Fruit fly (Drosophila melanogaster) whole organism, wandering third instar larva: ENCODE results near the gene CG13793.

Experiments used
- Abd-B ChIP-seq: fragments of >200 bp; optimal IDR thresholded peaks from 2 replicates; lab custom pipeline; 2017; ENCODE audit warnings: missing biosample characterization, missing genetic modification characterization
- CrebA ChIP-seq: fragments of 200-800 bp; sonication (Bioruptor generic); optimal IDR thresholded peaks from 2 replicates; lab custom pipeline; 2016; ENCODE audit warnings: missing biosample characterization, mild to moderate bottlenecking, missing genetic modification characterization, borderline replicate concordance
- Dfd ChIP-seq: fragments of >200 bp; optimal IDR thresholded peaks from 2 replicates; lab custom pipeline; 2017; ENCODE audit warnings: missing biosample characterization, missing genetic modification characterization
- HLH106 ChIP-seq: fragments of 200-800 bp; optimal IDR thresholded peaks from 3 replicates; lab custom pipeline; 2019; ENCODE audit warnings: missing biosample characterization, mild to moderate bottlenecking, missing genetic modification characterization, moderate library complexity
- Hr78 ChIP-seq: fragments of >200 bp; optimal IDR thresholded peaks from 2 replicates; lab custom pipeline; 2017; ENCODE audit warnings: missing biosample characterization, missing genetic modification characterization
- Hr83 ChIP-seq: fragments of 200-300 bp; sonication (Bioruptor generic); optimal IDR thresholded peaks from 2 replicates; lab custom pipeline; 2016; ENCODE audit warnings: missing biosample characterization, mild to moderate bottlenecking, missing genetic modification characterization, moderate library complexity; ENCODE audit not compliant: poor library complexity, severe bottlenecking
- Myc ChIP-seq: fragments of >200 bp; optimal IDR thresholded peaks from 2 replicates; lab custom pipeline; 2017
- N ChIP-seq: fragments of >200 bp; optimal IDR thresholded peaks from 2 replicates; lab custom pipeline; 2018; ENCODE audit warnings: missing biosample characterization, missing external identifiers, missing genetic modification characterization
- OdsH ChIP-seq: fragments of 200-800 bp; sonication (Bioruptor generic); optimal IDR thresholded peaks from 2 replicates; lab custom pipeline; 2016; ENCODE audit warnings: missing biosample characterization, mild to moderate bottlenecking, missing genetic modification characterization
- Rel ChIP-seq, 2 experiments: fragments of 200-800 bp; sonication (Bioruptor generic) in 1 of 2; optimal IDR thresholded peaks; 2 replicates in 1 of 2; 3 replicates in 1 of 2; lab custom pipeline; 2016 to 2019; ENCODE audit warnings: mild to moderate bottlenecking in 2 of 2, missing biosample characterization in 2 of 2, missing genetic modification characterization in 2 of 2, moderate library complexity in 1 of 2
- ey ChIP-seq: fragments of 200-800 bp; sonication (Bioruptor generic); optimal IDR thresholded peaks from 2 replicates; lab custom pipeline; 2016; ENCODE audit warnings: missing biosample characterization, missing genetic modification characterization
- h ChIP-seq: fragments of 200-800 bp; sonication (Bioruptor generic); optimal IDR thresholded peaks from 3 replicates; lab custom pipeline; 2016; ENCODE audit warnings: missing biosample characterization, mild to moderate bottlenecking, missing genetic modification characterization
- jim ChIP-seq: fragments of 175-275, 200-325 bp; sonication (Bioruptor generic); optimal IDR thresholded peaks from 2 replicates; lab custom pipeline; 2016; ENCODE audit warnings: missing biosample characterization, mild to moderate bottlenecking, missing genetic modification characterization
- lola ChIP-seq: fragments of >200 bp; optimal IDR thresholded peaks from 2 replicates; lab custom pipeline; 2017; ENCODE audit warnings: missing biosample characterization, missing genetic modification characterization
- psq ChIP-seq: fragments of 200-800 bp; sonication (Bioruptor generic); optimal IDR thresholded peaks from 3 replicates; lab custom pipeline; 2017; ENCODE audit warnings: missing biosample characterization, mild to moderate bottlenecking, missing genetic modification characterization, moderate library complexity
- sage ChIP-seq: fragments of 200-800 bp; sonication (Bioruptor generic); optimal IDR thresholded peaks from 2 replicates; lab custom pipeline; 2016; ENCODE audit warnings: missing biosample characterization, mild to moderate bottlenecking, missing genetic modification characterization
- tai ChIP-seq: sonication (Bioruptor generic); optimal IDR thresholded peaks from 2 replicates; lab custom pipeline; 2016; ENCODE audit warnings: missing biosample characterization, missing genetic modification characterization
- usp ChIP-seq: fragments of >200 bp; optimal IDR thresholded peaks from 2 replicates; lab custom pipeline; 2017; ENCODE audit warnings: missing biosample characterization, missing genetic modification characterization

The CG13793 gene

dm6 chr2L:7676982-7677381, 42.3 kb downstream of the CG13793 start:
- TF ChIP-seq Rel (GFP tag; optimal IDR thresholded peaks at IDR 0.05; lab: Kevin White, UChicago) (no peak), Rel (tag; optimal IDR thresholded peaks at IDR 0.05; lab: Kevin White, UChicago) (peak; percentile 43), lola (GFP tag; lab: Kevin White, UChicago) (no peak)

- no peak for TF ChIP-seq h (GFP tag; lab: Kevin White, UChicago)
- TF ChIP-seq Rel (GFP tag; optimal IDR thresholded peaks at IDR 0.05; lab: Kevin White, UChicago), result no peak
- TF ChIP-seq Rel (tag; optimal IDR thresholded peaks at IDR 0.05; lab: Kevin White, UChicago), result peak; percentile 82
Observed at dm6 chr2L:7675754-7676178, 43.5 kb downstream of the CG13793 start.

dm6 chr2L:7675028-7675749, 44.1 kb downstream of the CG13793 start, which contains the start of gene Slob:
Gene Slob (minus strand): TSS chr2L:7675078.
- no peak for TF ChIP-seq OdsH (GFP tag; lab: Kevin White, UChicago)
- no peak for TF ChIP-seq Myc (lab: Kevin White, UChicago)
- TF ChIP-seq psq (GFP tag; lab: Kevin White, UChicago), result no peak
- no peak for TF ChIP-seq ey
- no peak for TF ChIP-seq usp (GFP tag; lab: Kevin White, UChicago)
- TF ChIP-seq tai (GFP tag; lab: Kevin White, UChicago), result no peak
- TF ChIP-seq Abd-B (GFP tag; lab: Kevin White, UChicago), result no peak
- no peak for TF ChIP-seq Hr78 (GFP tag; lab: Kevin White, UChicago)
- no peak for TF ChIP-seq N
- TF ChIP-seq Hr83 (GFP tag; lab: Kevin White, UChicago), result no peak
- TF ChIP-seq sage (GFP tag; lab: Kevin White, UChicago), result no peak
- TF ChIP-seq Dfd (GFP tag; lab: Kevin White, UChicago), result no peak
- no peak for TF ChIP-seq CrebA
- TF ChIP-seq jim, result no peak
- TF ChIP-seq Rel (GFP tag; optimal IDR thresholded peaks at IDR 0.05; lab: Kevin White, UChicago), result no peak
- no peak for TF ChIP-seq Rel (tag; optimal IDR thresholded peaks at IDR 0.05; lab: Kevin White, UChicago)
- TF ChIP-seq HLH106 (tag; lab: Kevin White, UChicago), result no peak
